Fruit fly (Drosophila melanogaster): ENCODE results near the gene ec.

The ec gene

DNA sequence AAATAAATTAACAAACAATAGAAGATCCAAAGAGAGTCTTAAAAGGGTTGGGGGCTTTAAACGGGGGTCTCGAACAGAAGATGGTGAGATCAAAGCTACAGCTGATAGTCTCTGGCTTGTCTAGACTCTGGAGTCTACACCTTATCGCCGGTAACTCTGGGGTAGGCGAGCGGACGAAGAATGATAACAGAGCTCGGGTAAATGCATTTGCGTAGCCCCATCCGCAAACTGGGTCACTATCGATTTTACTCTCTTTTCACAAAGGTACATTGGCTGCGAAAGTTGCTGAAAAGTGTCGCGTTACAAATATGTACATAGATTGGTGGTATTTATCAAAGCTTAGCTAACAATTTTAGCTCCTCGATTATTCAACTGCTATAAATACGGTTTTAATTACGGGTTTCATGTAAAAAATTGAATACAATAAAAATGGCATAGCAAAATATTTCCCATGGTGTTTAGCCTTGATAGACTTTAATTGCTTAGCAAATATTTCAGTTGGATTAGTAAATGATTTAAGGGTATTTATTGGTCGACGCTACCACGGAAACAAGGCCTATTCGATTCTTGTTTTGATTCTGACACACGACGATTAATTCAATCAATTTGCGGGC lies 55.5 kb downstream of the ec start:
- TF ChIP-seq Snoo (tag; optimal IDR thresholded peaks at IDR 0.05) (no peak), EcR (GFP tag; optimal IDR thresholded peaks at IDR 0.05) (no peak), CG8301 (tag; optimal IDR thresholded peaks at IDR 0.05) (peak; percentile 66), CG4496 (GFP tag; IDR thresholded peaks at IDR 0.05) (no peak), CG12605 (GFP tag; IDR thresholded peaks at IDR 0.05) (no peak), CG17806 (tag; optimal IDR thresholded peaks at IDR 0.05) (peak; percentile 53), D1 (tag; optimal IDR thresholded peaks at IDR 0.05) (no peak), CG9948 (tag; optimal IDR thresholded peaks at IDR 0.05) (peak; percentile 43), CG14655 (GFP tag; optimal IDR thresholded peaks at IDR 0.05) (peak; percentile 68), CG15710 (tag; optimal IDR thresholded peaks at IDR 0.05) (peak; percentile 62), CG8159 (tag; optimal IDR thresholded peaks at IDR 0.05) (peak; percentile 76), CG13204 (GFP tag; optimal IDR thresholded peaks at IDR 0.05) (no peak), fd96Ca (GFP tag; IDR thresholded peaks at IDR 0.05) (no peak), Ets98B (GFP tag; IDR thresholded peaks at IDR 0.05) (no peak), Pif1B (GFP tag; optimal IDR thresholded peaks at IDR 0.05) (peak; percentile 8), CG10348 (GFP tag; IDR thresholded peaks at IDR 0.05) (no peak), rn (GFP tag; IDR thresholded peaks at IDR 0.05) (no peak), CG32121 (GFP tag; IDR thresholded peaks at IDR 0.05) (no peak), CG34367 (tag; optimal IDR thresholded peaks at IDR 0.05) (peak; percentile 55), Pif1A (GFP tag; optimal IDR thresholded peaks at IDR 0.05) (peak; percentile 45), gl (tag; optimal IDR thresholded peaks at IDR 0.05) (no peak)

DNA sequence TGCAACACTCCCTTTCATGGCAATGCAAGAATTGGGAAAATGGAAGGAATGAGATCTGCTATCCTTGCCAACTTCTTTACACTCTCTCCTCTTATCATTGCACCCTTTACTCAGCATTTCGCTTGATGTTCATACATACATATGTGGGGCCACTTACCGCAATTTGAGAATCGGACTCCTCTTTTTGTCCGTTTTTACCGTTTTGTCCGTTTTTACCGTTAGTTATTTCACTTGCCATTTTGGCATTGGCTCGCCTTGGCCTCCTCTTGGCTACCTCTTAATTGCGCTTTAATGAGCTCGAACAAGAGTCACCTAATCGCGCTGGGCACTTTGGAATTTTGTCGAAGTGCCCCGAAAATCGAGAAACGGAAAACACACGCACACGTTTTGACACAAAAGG lies 56.3 kb downstream of the ec start:
- TF ChIP-seq Ets98B (GFP tag; IDR thresholded peaks at IDR 0.05): no peak
- no peak for TF ChIP-seq Pif1B (GFP tag; optimal IDR thresholded peaks at IDR 0.05)
- no peak for TF ChIP-seq Pif1A (GFP tag; optimal IDR thresholded peaks at IDR 0.05)
- TF ChIP-seq CG8159 (tag; optimal IDR thresholded peaks at IDR 0.05): no peak
- no peak for TF ChIP-seq CG14655 (GFP tag; optimal IDR thresholded peaks at IDR 0.05)
- no peak for TF ChIP-seq CG13204 (GFP tag; optimal IDR thresholded peaks at IDR 0.05)
- TF ChIP-seq Snoo (tag; optimal IDR thresholded peaks at IDR 0.05): no peak
- TF ChIP-seq CG15710 (tag; optimal IDR thresholded peaks at IDR 0.05): no peak
- TF ChIP-seq fd96Ca (GFP tag; IDR thresholded peaks at IDR 0.05): no peak
- TF ChIP-seq CG12605 (GFP tag; IDR thresholded peaks at IDR 0.05): no peak
- TF ChIP-seq CG34367 (tag; optimal IDR thresholded peaks at IDR 0.05): no peak
- no peak for TF ChIP-seq D1 (tag; optimal IDR thresholded peaks at IDR 0.05)
- TF ChIP-seq CG17806 (tag; optimal IDR thresholded peaks at IDR 0.05): no peak
- TF ChIP-seq gl (tag; optimal IDR thresholded peaks at IDR 0.05): no peak
- TF ChIP-seq CG9948 (tag; optimal IDR thresholded peaks at IDR 0.05): no peak
- no peak for TF ChIP-seq CG4496 (GFP tag; IDR thresholded peaks at IDR 0.05)
- no peak for TF ChIP-seq rn (GFP tag; IDR thresholded peaks at IDR 0.05)

DNA sequence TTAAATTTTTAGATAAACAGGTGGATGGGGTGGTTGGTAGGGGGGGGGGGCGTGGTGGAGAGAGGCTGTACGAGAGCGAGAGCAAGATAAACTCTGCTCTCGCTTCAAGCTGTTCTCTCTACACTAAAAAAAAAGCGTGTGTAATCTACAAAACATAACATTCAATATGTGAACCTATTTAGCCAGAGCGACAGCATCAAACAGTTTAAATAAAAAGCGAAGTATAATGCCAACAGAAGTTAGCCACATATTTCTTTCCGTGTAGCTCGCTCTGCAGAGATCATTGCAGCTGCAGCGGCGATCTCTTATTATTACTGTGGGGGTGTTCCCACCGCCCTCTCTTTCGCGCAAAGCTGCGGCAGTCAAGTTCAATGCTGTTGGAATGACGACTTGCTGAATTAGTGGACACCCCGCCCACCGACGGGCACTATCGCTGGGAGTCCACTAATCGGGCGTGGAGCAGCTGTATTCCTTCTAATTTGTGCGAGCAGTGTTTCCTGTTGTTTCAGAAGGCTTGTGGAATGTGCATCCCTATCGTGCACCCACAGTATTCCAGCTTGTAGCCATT lies 57.0 kb downstream of the ec start, which contains the start of gene CG2930:
CG2930 (plus strand) TSS at position 518 of the 568 bp plus-strand sequence.
- TF ChIP-seq CG8301 (tag; optimal IDR thresholded peaks at IDR 0.05) (peak; percentile 90), Snoo (tag; optimal IDR thresholded peaks at IDR 0.05) (peak; percentile 97), CG17806 (tag; optimal IDR thresholded peaks at IDR 0.05) (peak; percentile 94), Pif1A (GFP tag; optimal IDR thresholded peaks at IDR 0.05) (peak; percentile 92), EcR (GFP tag; optimal IDR thresholded peaks at IDR 0.05) (peak; percentile 44), CG10348 (GFP tag; IDR thresholded peaks at IDR 0.05) (peak; percentile 80), rn (GFP tag; IDR thresholded peaks at IDR 0.05) (peak; percentile 91), CG13204 (GFP tag; optimal IDR thresholded peaks at IDR 0.05) (peak; percentile 90), CG4496 (GFP tag; IDR thresholded peaks at IDR 0.05) (peak; percentile 98), gl (tag; optimal IDR thresholded peaks at IDR 0.05) (peak; percentile 93), CG14655 (GFP tag; optimal IDR thresholded peaks at IDR 0.05) (peak; percentile 92), CG15710 (tag; optimal IDR thresholded peaks at IDR 0.05) (peak; percentile 97), CG34367 (tag; optimal IDR thresholded peaks at IDR 0.05) (peak; percentile 97), fd96Ca (GFP tag; IDR thresholded peaks at IDR 0.05) (peak; percentile 98), Pif1B (GFP tag; optimal IDR thresholded peaks at IDR 0.05) (peak; percentile 94), CG9948 (tag; optimal IDR thresholded peaks at IDR 0.05) (peak; percentile 91), CG32121 (GFP tag; IDR thresholded peaks at IDR 0.05) (peak; percentile 97), CG8159 (tag; optimal IDR thresholded peaks at IDR 0.05) (peak; percentile 95), CG12605 (GFP tag; IDR thresholded peaks at IDR 0.05) (peak; percentile 96), Ets98B (GFP tag; IDR thresholded peaks at IDR 0.05) (peak; percentile 97), D1 (tag; optimal IDR thresholded peaks at IDR 0.05) (peak; percentile 71)

DNA sequence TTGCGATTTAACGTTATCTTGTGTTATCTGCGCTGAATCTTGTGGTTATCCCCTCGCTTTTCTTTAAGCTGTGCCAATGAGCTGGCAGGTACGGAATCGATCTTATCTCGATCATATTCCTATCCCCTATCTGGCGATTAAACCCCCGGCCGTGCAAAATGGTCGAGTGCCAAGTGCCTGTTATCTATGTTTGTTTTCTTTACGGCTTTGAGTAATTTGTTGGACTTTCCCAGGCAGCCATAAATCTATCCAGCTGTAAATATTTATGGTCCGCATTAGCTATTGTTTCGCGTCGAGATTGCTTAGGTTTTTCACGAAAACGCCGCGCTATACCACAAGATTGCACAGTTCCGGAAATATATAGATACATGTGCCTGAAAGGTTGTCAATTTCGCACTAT lies 57.6 kb downstream of the ec start:
- TF ChIP-seq Ets98B (GFP tag; IDR thresholded peaks at IDR 0.05): no peak
- no peak for TF ChIP-seq CG8159 (tag; optimal IDR thresholded peaks at IDR 0.05)
- TF ChIP-seq CG17806 (tag; optimal IDR thresholded peaks at IDR 0.05): no peak

DNA sequence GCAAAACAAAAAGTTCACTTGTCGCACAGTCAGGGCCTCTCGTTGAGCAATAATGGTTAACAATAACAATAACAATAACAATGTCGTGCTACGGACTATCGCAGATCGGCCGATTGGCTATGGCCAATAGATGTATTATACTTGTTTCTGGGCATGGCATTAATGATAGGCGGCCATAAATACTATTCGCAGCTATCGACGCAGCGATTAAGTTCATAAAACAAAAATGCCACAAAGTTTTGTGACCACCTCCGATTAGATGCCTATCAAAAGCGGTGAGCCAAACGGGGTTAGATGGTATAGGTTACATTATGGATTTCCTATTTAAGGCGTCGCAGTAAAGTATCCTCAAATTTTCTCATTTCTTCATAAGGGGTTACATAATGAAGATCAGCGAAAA lies 59.1 kb downstream of the ec start:
- no peak for TF ChIP-seq CG32121 (GFP tag; IDR thresholded peaks at IDR 0.05)
- no peak for TF ChIP-seq rn (GFP tag; IDR thresholded peaks at IDR 0.05)
- no peak for TF ChIP-seq CG9948 (tag; optimal IDR thresholded peaks at IDR 0.05)
- TF ChIP-seq gl (tag; optimal IDR thresholded peaks at IDR 0.05): no peak
- TF ChIP-seq Pif1B (GFP tag; optimal IDR thresholded peaks at IDR 0.05): no peak

DNA sequence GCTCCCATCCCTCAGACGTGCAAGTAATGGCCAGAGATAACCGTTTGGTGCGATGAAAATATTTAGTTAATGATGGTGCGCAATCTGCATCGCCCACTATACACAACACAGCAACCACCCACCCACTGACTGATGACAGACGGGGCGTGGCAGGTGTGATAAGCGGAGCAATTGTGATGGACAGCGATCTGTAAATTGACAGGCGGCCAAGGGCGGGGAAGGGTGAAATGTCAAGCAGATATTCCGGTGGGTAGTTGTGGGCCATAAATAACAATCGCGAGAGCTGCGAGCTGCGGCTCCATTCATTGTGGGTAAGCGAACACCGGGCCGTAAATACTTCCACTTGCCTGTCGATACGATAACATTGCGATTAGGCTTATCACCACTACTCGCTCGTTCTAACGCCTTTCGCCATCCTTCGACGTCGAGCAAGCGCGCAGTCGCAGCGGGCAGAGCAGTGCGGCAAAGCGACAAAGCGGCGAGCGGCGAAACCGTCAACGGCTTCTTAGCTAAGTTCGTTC lies 60.5 kb downstream of the ec start, which contains the start of gene yin:
yin (minus strand) TSS at position 51 of the 521 bp plus-strand sequence.
- 0 out of 2 replicates have a peak, but pooled peaks have one; percentile 13 for TF ChIP-seq Ets98B (GFP tag; IDR thresholded peaks at IDR 0.05)
- no peak for TF ChIP-seq CG15710 (tag; optimal IDR thresholded peaks at IDR 0.05)

Measured in whole organism, pupa.